Worm (Caenorhabditis elegans) whole organism, late embryonic: ENCODE measurements around the gene T09B9.1.

Source experiments
- ceh-22 ChIP-seq: sonication (generic microtip); optimal IDR thresholded peaks from 2 replicates; lab custom pipeline; 2017; ENCODE audit warnings: missing biosample characterization, missing genetic modification characterization
- unc-42 ChIP-seq: sonication (generic microtip); optimal IDR thresholded peaks from 2 replicates; lab custom pipeline; 2016; ENCODE audit warnings: missing genotype, missing genetic modification characterization, missing compliant biosample characterization

T09B9.1 gene

ce11 chrX:9807377-9808048 is 50.4 kb downstream of the T09B9.1 start, which contains the start of gene lgc-47:
Gene lgc-47 (minus strand): TSS chrX:9807662.
- TF ChIP-seq ceh-22 = no peak
- peak; percentile 31 for TF ChIP-seq unc-42 (tag; lab: Kevin White, UChicago)
